Fruit fly (Drosophila melanogaster) whole organism, prepupa: ENCODE results near the gene CG5877.

Experiments used
- CG11294 ChIP-seq: fragments of 200-800 bp; sonication (Bioruptor generic); IDR thresholded peaks from 2 replicates; pipeline ENCODE4 v1.3.6; 2022; ENCODE audit warnings: missing biosample characterization, missing genetic modification characterization
- Eip75B ChIP-seq: fragments of 200-800 bp; sonication (Bioruptor generic); optimal IDR thresholded peaks from 3 replicates; lab custom pipeline; 2016; ENCODE audit warnings: missing biosample characterization, missing genetic modification characterization
- spab ChIP-seq: fragments of 200-800 bp; sonication (Bioruptor generic); optimal IDR thresholded peaks from 2 replicates; lab custom pipeline; 2017; ENCODE audit warnings: missing biosample characterization, mild to moderate bottlenecking, missing genetic modification characterization, missing genetic modification reagents
- ss ChIP-seq, 2 experiments: fragments of 200-800 bp; sonication (Bioruptor generic); optimal IDR thresholded peaks; 2 replicates in 1 of 2; 3 replicates in 1 of 2; lab custom pipeline; 2017 to 2018; ENCODE audit warnings: mild to moderate bottlenecking in 2 of 2, missing biosample characterization in 2 of 2, missing genetic modification characterization in 2 of 2, moderate library complexity in 1 of 2

dm6 chrX:15319699-15320482, 27.1 kb downstream of the CG5877 start:
- no peak for TF ChIP-seq ss (GFP tag; optimal IDR thresholded peaks at IDR 0.05; lab: Kevin White, UChicago)
- TF ChIP-seq CG11294 (GFP tag; lab: Robert Waterston, UW) = no peak
- TF ChIP-seq Eip75B = no peak
- TF ChIP-seq spab = no peak
